Fruit fly (Drosophila melanogaster): ENCODE measurements around the gene lcs.
A peak's percentile ranks its signal among the peaks of the same experiment; 100 is the strongest.

The lcs gene

dm6 chrX:21362878-21363277, 34.2 kb downstream of the lcs start, which contains the start of the genes bbx and waw:
Gene bbx (plus strand): TSS chrX:21363028.
Gene waw (plus strand): TSS chrX:21363028.
- TF ChIP-seq noc (tag; optimal IDR thresholded peaks at IDR 0.05): no peak

dm6 chrX:21357810-21358671, 39.1 kb downstream of the lcs start, which contains the start of gene Septin1:
Gene Septin1 (plus strand): TSS chrX:21358286.
- TF ChIP-seq noc (tag; optimal IDR thresholded peaks at IDR 0.05): no peak

dm6 chrX:21353541-21353940, 43.6 kb downstream of the lcs start:
- TF ChIP-seq noc (tag; optimal IDR thresholded peaks at IDR 0.05): peak; percentile 10

DNA sequence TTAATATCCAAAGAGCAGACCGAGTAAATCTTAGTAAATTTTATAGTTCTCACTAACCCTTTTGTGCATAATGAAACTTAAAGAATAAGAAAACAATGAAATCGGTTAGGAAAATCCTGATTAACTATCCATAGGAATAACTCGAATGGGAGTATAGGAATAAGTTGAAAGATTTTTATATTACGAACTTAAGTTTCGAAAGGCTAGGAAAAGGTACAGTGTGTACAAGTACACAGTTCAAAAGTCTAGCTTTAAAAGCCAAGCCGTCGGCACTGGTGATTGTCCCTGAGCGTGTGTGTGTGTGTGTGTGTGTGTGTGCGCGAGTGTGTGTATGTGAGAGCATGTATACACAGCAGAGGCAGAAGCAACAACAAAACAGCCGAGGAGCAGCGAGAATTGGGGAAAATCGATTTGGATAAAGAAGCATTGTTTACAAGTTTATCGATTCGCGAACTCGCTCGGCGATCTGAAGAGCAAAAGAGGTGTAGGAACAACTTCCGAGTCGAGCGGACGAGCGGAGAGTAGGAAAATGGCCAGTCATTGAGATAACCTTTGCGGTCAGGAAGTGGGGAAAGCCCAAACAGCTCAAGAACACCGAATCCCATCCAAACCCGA, 45.8 kb downstream of the lcs start:
- TF ChIP-seq noc (tag; optimal IDR thresholded peaks at IDR 0.05): no peak

dm6 chrX:21349800-21350309, 47.3 kb downstream of the lcs start, which contains the start of the genes peng and sol:
Gene peng (minus strand): TSS chrX:21349843.
Gene sol (plus strand): TSS chrX:21350280.
- TF ChIP-seq noc (tag; optimal IDR thresholded peaks at IDR 0.05): peak; percentile 67
